Worm (Caenorhabditis elegans) whole organism, L3 larva: ENCODE data around the gene ZK1240.2.

Experiments
- ZK546.5 ChIP-seq: sonication (generic microtip); optimal IDR thresholded peaks from 2 replicates; lab custom pipeline; 2017; ENCODE audit warnings: missing biosample characterization, missing genetic modification characterization
- aly-2 ChIP-seq: fragments of 150-350 bp; optimal IDR thresholded peaks from 2 replicates; lab custom pipeline; 2014; ENCODE audit warnings: missing biosample characterization, missing genetic modification characterization
- ama-1 ChIP-seq: fragments of 150-350 bp; optimal IDR thresholded peaks from 2 replicates; lab custom pipeline; 2018
- ceh-16 ChIP-seq: sonication (generic microtip); optimal IDR thresholded peaks from 2 replicates; lab custom pipeline; 2017; ENCODE audit warnings: missing biosample characterization, missing genetic modification characterization
- ceh-28 ChIP-seq: fragments of 150-350 bp; optimal IDR thresholded peaks from 2 replicates; lab custom pipeline; 2014; ENCODE audit warnings: missing biosample characterization, missing genetic modification reagents, missing genetic modification characterization
- egl-27 ChIP-seq: sonication (generic microtip); optimal IDR thresholded peaks from 4 replicates; lab custom pipeline; 2017; ENCODE audit warnings: missing biosample characterization, missing genetic modification reagents, missing genetic modification characterization
- egl-5 ChIP-seq: fragments of 150-350 bp; optimal IDR thresholded peaks from 2 replicates; lab custom pipeline; 2017; ENCODE audit warnings: missing biosample characterization, missing genetic modification reagents, missing genetic modification characterization, inconsistent platforms
- elt-1 ChIP-seq: fragments of 150-350 bp; optimal IDR thresholded peaks from 2 replicates; lab custom pipeline; 2014; ENCODE audit warnings: missing biosample characterization, missing genetic modification characterization
- elt-2 ChIP-seq: sonication (generic microtip); optimal IDR thresholded peaks from 2 replicates; lab custom pipeline; 2016; ENCODE audit warnings: missing genetic modification reagents, mild to moderate bottlenecking, missing genetic modification characterization, missing compliant biosample characterization
- elt-3 ChIP-seq, 3 experiments: fragments of 150-350 bp in 1 of 3; sonication (generic microtip) in 2 of 3; optimal IDR thresholded peaks; 2 replicates in 2 of 3; 4 replicates in 1 of 3; lab custom pipeline; 2014 to 2017; ENCODE audit warnings: missing biosample characterization in 3 of 3, missing genetic modification characterization in 3 of 3
- eor-1 ChIP-seq, 2 experiments: fragments of 150-350 bp; optimal IDR thresholded peaks; 2 replicates each; lab custom pipeline; 2014 to 2018; ENCODE audit warnings: missing biosample characterization in 2 of 2, missing genetic modification characterization in 2 of 2
- fkh-10 ChIP-seq: sonication (generic microtip); optimal IDR thresholded peaks from 2 replicates; lab custom pipeline; 2017; ENCODE audit warnings: missing biosample characterization, missing genetic modification reagents, missing genetic modification characterization
- fkh-2 ChIP-seq: fragments of 150-350 bp; optimal IDR thresholded peaks from 2 replicates; lab custom pipeline; 2014; ENCODE audit warnings: missing biosample characterization, missing genetic modification reagents, missing genetic modification characterization
- fos-1 ChIP-seq: fragments of 150-350 bp; optimal IDR thresholded peaks from 2 replicates; lab custom pipeline; 2014; ENCODE audit warnings: missing biosample characterization, missing genetic modification characterization
- hmg-11 ChIP-seq: sonication (generic microtip); optimal IDR thresholded peaks from 2 replicates; lab custom pipeline; 2016; ENCODE audit warnings: missing genetic modification characterization, missing compliant biosample characterization
- jun-1 ChIP-seq: fragments of 150-350 bp; optimal IDR thresholded peaks from 2 replicates; lab custom pipeline; 2014; ENCODE audit warnings: missing biosample characterization, missing genetic modification reagents, missing genetic modification characterization
- lin-39 ChIP-seq: fragments of 150-350 bp; optimal IDR thresholded peaks from 2 replicates; lab custom pipeline; 2018; ENCODE audit warnings: missing biosample characterization, missing genetic modification reagents, missing genetic modification characterization
- lsy-12 ChIP-seq: sonication (generic microtip); optimal IDR thresholded peaks from 2 replicates; lab custom pipeline; 2016; ENCODE audit warnings: mild to moderate bottlenecking, missing genetic modification characterization, missing compliant biosample characterization
- mml-1 ChIP-seq: fragments of 150-350 bp; sonication (generic microtip); optimal IDR thresholded peaks from 3 replicates; lab custom pipeline; 2014; ENCODE audit warnings: missing biosample characterization, missing genetic modification characterization
- nfya-1 ChIP-seq: sonication (generic microtip); optimal IDR thresholded peaks from 2 replicates; lab custom pipeline; 2017; ENCODE audit warnings: missing genetic modification characterization, mild to moderate bottlenecking, missing compliant biosample characterization, antibody characterized with exemption, moderate library complexity; ENCODE audit not compliant: insufficient read depth
- nhr-11 ChIP-seq: fragments of 150-350 bp; optimal IDR thresholded peaks from 2 replicates; lab custom pipeline; 2014; ENCODE audit warnings: missing biosample characterization, missing genetic modification characterization
- nhr-12 ChIP-seq: fragments of 150-350 bp; optimal IDR thresholded peaks from 2 replicates; lab custom pipeline; 2014; ENCODE audit warnings: missing biosample characterization, missing genetic modification characterization
- nhr-237 ChIP-seq: fragments of 150-350 bp; optimal IDR thresholded peaks from 2 replicates; lab custom pipeline; 2014; ENCODE audit warnings: missing biosample characterization, missing genetic modification characterization
- nhr-25 ChIP-seq: sonication (generic microtip); optimal IDR thresholded peaks from 2 replicates; lab custom pipeline; 2017; ENCODE audit warnings: missing biosample characterization, missing genetic modification characterization
- nhr-28 ChIP-seq: fragments of 150-350 bp; optimal IDR thresholded peaks from 2 replicates; lab custom pipeline; 2014; ENCODE audit warnings: missing biosample characterization, missing genetic modification characterization
- nhr-67 ChIP-seq: fragments of 150-350 bp; optimal IDR thresholded peaks from 2 replicates; lab custom pipeline; 2014; ENCODE audit warnings: missing biosample characterization, missing genetic modification characterization
- nhr-77 ChIP-seq: fragments of 150-350 bp; optimal IDR thresholded peaks from 2 replicates; lab custom pipeline; 2014; ENCODE audit warnings: missing biosample characterization, missing genetic modification characterization
- pha-4 ChIP-seq: fragments of 150-350 bp; optimal IDR thresholded peaks from 2 replicates; lab custom pipeline; 2014; ENCODE audit warnings: missing biosample characterization, missing genetic modification reagents, missing genetic modification characterization
- pqm-1 ChIP-seq: fragments of 150-350 bp; optimal IDR thresholded peaks from 2 replicates; lab custom pipeline; 2017; ENCODE audit warnings: missing biosample characterization, missing genetic modification characterization, inconsistent platforms
- sea-2 ChIP-seq: fragments of 150-350 bp; sonication (generic microtip); optimal IDR thresholded peaks from 4 replicates; lab custom pipeline; 2014; ENCODE audit warnings: missing biosample characterization, missing genetic modification reagents, missing genetic modification characterization
- snpc-4 ChIP-seq: fragments of 150-350 bp; optimal IDR thresholded peaks from 2 replicates; lab custom pipeline; 2014; ENCODE audit warnings: missing biosample characterization, missing genetic modification characterization
- tbx-2 ChIP-seq: sonication (generic microtip); optimal IDR thresholded peaks from 2 replicates; lab custom pipeline; 2016; ENCODE audit warnings: mild to moderate bottlenecking, missing genetic modification characterization, missing compliant biosample characterization
- unc-39 ChIP-seq: sonication (generic microtip); optimal IDR thresholded peaks from 4 replicates; lab custom pipeline; 2017; ENCODE audit warnings: missing biosample characterization, missing genetic modification characterization
- zag-1 ChIP-seq: fragments of 150-350 bp; optimal IDR thresholded peaks from 2 replicates; lab custom pipeline; 2014; ENCODE audit warnings: missing biosample characterization, missing genetic modification characterization
- ztf-11 ChIP-seq: fragments of 150-350 bp; optimal IDR thresholded peaks from 2 replicates; lab custom pipeline; 2014; ENCODE audit warnings: missing biosample characterization, missing genetic modification characterization
- ztf-4 ChIP-seq: fragments of 150-350 bp; optimal IDR thresholded peaks from 2 replicates; lab custom pipeline; 2014; ENCODE audit warnings: missing biosample characterization, missing genetic modification characterization

The ZK1240.2 gene

ce11 chrII:2322857-2323518, at the start of gene ZK1240.2, which contains the start of gene ZK1240.6:
TSS of gene ZK1240.2 (plus strand) at chrII:2323376.
TSS of gene ZK1240.6 (minus strand) at chrII:2322907.
- TF ChIP-seq nhr-25 (tag; lab: Kevin White, UChicago) (no peak), elt-2 (peak; percentile 93), jun-1 (tag; lab: Kevin White, UChicago) (peak; percentile 50), ceh-28 (tag; lab: Kevin White, UChicago) (no peak), mml-1 (tag; lab: Kevin White, UChicago) (no peak), snpc-4 (tag; lab: Kevin White, UChicago) (no peak), pqm-1 (tag; lab: Kevin White, UChicago) (peak; percentile 46), ztf-11 (no peak), hmg-11 (tag; lab: Kevin White, UChicago) (no peak), ZK546.5 (no peak), elt-3 (tag; optimal IDR thresholded peaks at IDR 0.05; lab: Kevin White, UChicago) (no peak), nhr-237 (tag; lab: Kevin White, UChicago) (no peak), ceh-16 (tag; lab: Kevin White, UChicago) (no peak), nhr-28 (no peak), ztf-4 (tag; lab: Kevin White, UChicago) (no peak), eor-1 (tag; optimal IDR thresholded peaks at IDR 0.05; lab: Kevin White, UChicago) (no peak), pha-4 (tag; lab: Kevin White, UChicago) (peak; percentile 24), tbx-2 (tag; lab: Kevin White, UChicago) (no peak), zag-1 (tag; lab: Kevin White, UChicago) (no peak), nhr-67 (no peak)

- TF ChIP-seq jun-1 (tag; lab: Kevin White, UChicago) = no peak
- no peak for TF ChIP-seq elt-1 (tag; lab: Kevin White, UChicago)
- TF ChIP-seq fkh-10 (GFP tag; lab: Kevin White, UChicago) = no peak
- TF ChIP-seq ceh-16 (tag; lab: Kevin White, UChicago) = no peak
- no peak for TF ChIP-seq fos-1 (tag; lab: Kevin White, UChicago)
- no peak for TF ChIP-seq nfya-1
- no peak for TF ChIP-seq egl-5 (tag; lab: Kevin White, UChicago)
- no peak for TF ChIP-seq tbx-2 (tag; lab: Kevin White, UChicago)
- no peak for TF ChIP-seq sea-2 (GFP tag; lab: Kevin White, UChicago)
- no peak for TF ChIP-seq nhr-77 (tag; lab: Kevin White, UChicago)
- TF ChIP-seq aly-2 (tag; lab: Kevin White, UChicago) = no peak
- TF ChIP-seq nhr-11 (tag; lab: Kevin White, UChicago) = no peak
- no peak for TF ChIP-seq unc-39 (tag; lab: Kevin White, UChicago)
- no peak for TF ChIP-seq lin-39
- no peak for TF ChIP-seq pqm-1 (tag; lab: Kevin White, UChicago)
- TF ChIP-seq egl-27 (tag; lab: Kevin White, UChicago) = no peak
- TF ChIP-seq zag-1 (tag; lab: Kevin White, UChicago) = no peak
Observed at ce11 chrII:2273750-2274149, 49.4 kb upstream of the ZK1240.2 start.

ce11 chrII:2277418-2277817, 45.8 kb upstream of the ZK1240.2 start, which contains the start of gene K09F6.15:
TSS of gene K09F6.15 (minus strand) at chrII:2277518.
- TF ChIP-seq nfya-1 (no peak), nhr-28 (no peak), eor-1 (tag; optimal IDR thresholded peaks at IDR 0.05; lab: Kevin White, UChicago) (no peak), ama-1 (lab: Kevin White, UChicago) (no peak), snpc-4 (tag; lab: Kevin White, UChicago) (no peak), lsy-12 (tag; lab: Kevin White, UChicago) (no peak), fkh-2 (tag; lab: Kevin White, UChicago) (no peak), ceh-16 (tag; lab: Kevin White, UChicago) (no peak), pha-4 (tag; lab: Kevin White, UChicago) (no peak)

- TF ChIP-seq nhr-28 (no peak), nhr-12 (tag; lab: Kevin White, UChicago) (no peak), pha-4 (tag; lab: Kevin White, UChicago) (no peak), egl-27 (tag; lab: Kevin White, UChicago) (no peak)
Observed at ce11 chrII:2279263-2279662, 43.9 kb upstream of the ZK1240.2 start, which contains the start of gene K09F6.6. TSS of gene K09F6.6 (minus strand) at chrII:2279305.
